Worm (Caenorhabditis elegans) whole organism, young adult: ENCODE measurements around the gene F13C5.5.

Experiments used
- B0035.1 ChIP-seq: sonication (generic microtip); optimal IDR thresholded peaks from 2 replicates; lab custom pipeline; 2016; ENCODE audit warnings: missing genetic modification characterization, mild to moderate bottlenecking, missing compliant biosample characterization, missing genotype, missing genetic modification reagents
- F10E7.11 ChIP-seq: sonication (generic microtip); optimal IDR thresholded peaks from 2 replicates; lab custom pipeline; 2017; ENCODE audit warnings: mild to moderate bottlenecking, missing genetic modification characterization, moderate library complexity, missing compliant biosample characterization
- F57A8.1 ChIP-seq: fragments of 200-800 bp; sonication (Bioruptor generic); optimal IDR thresholded peaks from 2 replicates; lab custom pipeline; 2018; ENCODE audit warnings: mild to moderate bottlenecking, missing genetic modification characterization, moderate library complexity, missing compliant biosample characterization
- K11D2.4 ChIP-seq: fragments of 200-800 bp; sonication (Bioruptor generic); IDR thresholded peaks from 2 replicates; pipeline ENCODE4 v1.3.6; 2022; ENCODE audit warnings: missing genetic modification reagents, missing genetic modification characterization, missing compliant biosample characterization
- K12H6.12 ChIP-seq: fragments of 200-800 bp; sonication (Bioruptor generic); optimal IDR thresholded peaks from 2 replicates; lab custom pipeline; 2018; ENCODE audit warnings: mild to moderate bottlenecking, missing genetic modification characterization, missing compliant biosample characterization
- T07F8.4 ChIP-seq: sonication (generic microtip); optimal IDR thresholded peaks from 2 replicates; lab custom pipeline; 2016; ENCODE audit warnings: mild to moderate bottlenecking, missing genetic modification characterization, moderate library complexity, missing compliant biosample characterization
- T26A5.8 ChIP-seq: sonication (generic microtip); optimal IDR thresholded peaks from 2 replicates; lab custom pipeline; 2016; ENCODE audit warnings: missing genetic modification characterization, missing compliant biosample characterization
- Y67H2A.10 ChIP-seq: fragments of 200-800 bp; sonication (Bioruptor generic); conservative IDR thresholded peaks from 2 replicates; pipeline ENCODE4 v1.3.6; 2022; ENCODE audit warnings: missing genetic modification reagents, missing genetic modification characterization, missing compliant biosample characterization
- ama-1 ChIP-seq, 3 experiments: fragments of 150-350 bp in 1 of 3; sonication (generic microtip) in 2 of 3; optimal IDR thresholded peaks; 2 replicates each; lab custom pipeline; 2014 to 2018; ENCODE audit warnings: missing biosample characterization in 2 of 3, missing genetic modification characterization in 2 of 3, missing genetic modification reagents in 2 of 3
- aptf-3 ChIP-seq: fragments of 200-800 bp; sonication (Bioruptor generic); IDR thresholded peaks from 2 replicates; pipeline ENCODE4 v1.3.6; 2022; ENCODE audit warnings: missing genetic modification characterization, missing compliant biosample characterization
- atf-7 ChIP-seq: sonication (generic microtip); optimal IDR thresholded peaks from 2 replicates; lab custom pipeline; 2017; ENCODE audit warnings: mild to moderate bottlenecking, missing genetic modification characterization, missing compliant biosample characterization
- athp-1 ChIP-seq: sonication (generic microtip); optimal IDR thresholded peaks from 2 replicates; lab custom pipeline; 2017; ENCODE audit warnings: mild to moderate bottlenecking, missing genetic modification characterization, missing compliant biosample characterization
- attf-3 ChIP-seq: fragments of 200-800 bp; sonication (Bioruptor generic); conservative IDR thresholded peaks from 2 replicates; pipeline ENCODE4 v1.3.6; 2022; ENCODE audit warnings: missing genetic modification reagents, missing genetic modification characterization, missing compliant biosample characterization
- attf-5 ChIP-seq: fragments of 200-800 bp; sonication (Bioruptor generic); optimal IDR thresholded peaks from 2 replicates; lab custom pipeline; 2018; ENCODE audit warnings: mild to moderate bottlenecking, missing genetic modification characterization, missing compliant biosample characterization
- bed-1 ChIP-seq: fragments of 200-800 bp; sonication (Bioruptor generic); IDR thresholded peaks from 2 replicates; pipeline ENCODE4 v1.3.6; 2022; ENCODE audit warnings: missing genetic modification reagents, missing genetic modification characterization, missing compliant biosample characterization
- ceh-27 ChIP-seq: fragments of 200-800 bp; sonication (Bioruptor generic); optimal IDR thresholded peaks from 2 replicates; lab custom pipeline; 2018; ENCODE audit warnings: mild to moderate bottlenecking, missing genetic modification characterization, moderate library complexity, missing compliant biosample characterization
- dpff-1 ChIP-seq: sonication (generic microtip); optimal IDR thresholded peaks from 2 replicates; lab custom pipeline; 2017; ENCODE audit warnings: mild to moderate bottlenecking, missing genetic modification characterization, missing compliant biosample characterization
- efl-1 ChIP-seq: fragments of 150-350 bp; optimal IDR thresholded peaks from 2 replicates; lab custom pipeline; 2014; ENCODE audit warnings: missing biosample characterization, missing genetic modification reagents, missing genetic modification characterization
- egrh-3 ChIP-seq: fragments of 200-800 bp; sonication (Bioruptor generic); IDR thresholded peaks from 2 replicates; pipeline ENCODE4 v1.3.6; 2022; ENCODE audit warnings: missing genetic modification reagents, missing genetic modification characterization, missing compliant biosample characterization
- gei-17 ChIP-seq: fragments of 200-800 bp; sonication (Bioruptor generic); optimal IDR thresholded peaks from 2 replicates; lab custom pipeline; 2018; ENCODE audit warnings: mild to moderate bottlenecking, missing genetic modification characterization, missing compliant biosample characterization
- hmg-1.2 ChIP-seq: fragments of 200-800 bp; sonication (Bioruptor generic); IDR thresholded peaks from 2 replicates; pipeline ENCODE4 v1.3.6; 2022; ENCODE audit warnings: missing genetic modification reagents, missing genetic modification characterization, missing compliant biosample characterization
- hsf-1 ChIP-seq: fragments of 200-800 bp; sonication (Bioruptor generic); IDR thresholded peaks from 2 replicates; pipeline ENCODE4 v1.3.6; 2022; ENCODE audit warnings: missing genetic modification reagents, missing genetic modification characterization, missing compliant biosample characterization
- lag-1 ChIP-seq: fragments of 200-800 bp; sonication (Bioruptor generic); IDR thresholded peaks from 2 replicates; pipeline ENCODE4 v1.3.6; 2022; ENCODE audit warnings: missing genetic modification reagents, missing genetic modification characterization, missing compliant biosample characterization
- let-607 ChIP-seq, 2 experiments: fragments of 200-800 bp in 1 of 2; sonication (Bioruptor generic) in 1 of 2; sonication (generic microtip) in 1 of 2; optimal IDR thresholded peaks; 2 replicates each; lab custom pipeline; 2016 to 2018; ENCODE audit warnings: mild to moderate bottlenecking in 2 of 2, missing compliant biosample characterization in 2 of 2, missing genetic modification characterization in 2 of 2, moderate library complexity in 2 of 2, missing genotype in 1 of 2
- lin-35 ChIP-seq, 3 experiments: fragments of 150-350 bp in 2 of 3; sonication (generic microtip) in 1 of 3; optimal IDR thresholded peaks; 2 replicates each; lab custom pipeline; 2014 to 2018; ENCODE audit warnings: missing biosample characterization in 3 of 3, missing genetic modification characterization in 3 of 3, missing genetic modification reagents in 3 of 3
- lin-40 ChIP-seq: sonication (generic microtip); optimal IDR thresholded peaks from 2 replicates; lab custom pipeline; 2016; ENCODE audit warnings: missing genetic modification characterization, mild to moderate bottlenecking, missing compliant biosample characterization, missing genotype, missing genetic modification reagents
- lsl-1 ChIP-seq: fragments of 200-800 bp; sonication (Bioruptor generic); optimal IDR thresholded peaks from 2 replicates; lab custom pipeline; 2018; ENCODE audit warnings: mild to moderate bottlenecking, missing genetic modification characterization, moderate library complexity, missing compliant biosample characterization
- lsy-27 ChIP-seq: sonication (generic microtip); optimal IDR thresholded peaks from 2 replicates; lab custom pipeline; 2017; ENCODE audit warnings: missing genetic modification characterization, mild to moderate bottlenecking, missing compliant biosample characterization, antibody characterized with exemption, missing genotype, borderline replicate concordance; ENCODE audit not compliant: insufficient read depth
- madf-3 ChIP-seq: fragments of 200-800 bp; sonication (Bioruptor generic); IDR thresholded peaks from 2 replicates; pipeline ENCODE4 v1.3.6; 2022; ENCODE audit warnings: missing genetic modification reagents, missing genetic modification characterization, missing compliant biosample characterization
- madf-8 ChIP-seq: fragments of 200-800 bp; sonication (Bioruptor generic); conservative IDR thresholded peaks from 2 replicates; pipeline ENCODE4 v1.3.6; 2022; ENCODE audit warnings: missing genetic modification reagents, missing genetic modification characterization, missing compliant biosample characterization
- mcd-1 ChIP-seq: fragments of 200-800 bp; sonication (Bioruptor generic); IDR thresholded peaks from 2 replicates; pipeline ENCODE4 v1.3.6; 2022; ENCODE audit warnings: missing genetic modification reagents, missing genetic modification characterization, missing compliant biosample characterization
- mel-28 ChIP-seq: sonication (generic microtip); optimal IDR thresholded peaks from 2 replicates; lab custom pipeline; 2016; ENCODE audit warnings: borderline replicate concordance, mild to moderate bottlenecking, missing genetic modification characterization, missing compliant biosample characterization
- nfyb-1 ChIP-seq: fragments of 200-800 bp; sonication (Bioruptor generic); IDR thresholded peaks from 2 replicates; pipeline ENCODE4 v1.3.6; 2022; ENCODE audit warnings: missing genetic modification reagents, missing genetic modification characterization, missing compliant biosample characterization
- nhr-120 ChIP-seq: fragments of 200-800 bp; sonication (Bioruptor generic); IDR thresholded peaks from 2 replicates; pipeline ENCODE4 v1.3.6; 2022; ENCODE audit warnings: missing genetic modification characterization, missing compliant biosample characterization
- nhr-179 ChIP-seq: sonication (generic microtip); optimal IDR thresholded peaks from 2 replicates; lab custom pipeline; 2016; ENCODE audit warnings: mild to moderate bottlenecking, missing genetic modification characterization, missing compliant biosample characterization
- nhr-80 ChIP-seq: sonication (generic microtip); optimal IDR thresholded peaks from 2 replicates; lab custom pipeline; 2016; ENCODE audit warnings: missing genetic modification characterization, missing compliant biosample characterization
- rpc-1 ChIP-seq, 2 experiments: fragments of 150-350 bp in 1 of 2; sonication (generic microtip) in 1 of 2; optimal IDR thresholded peaks; 2 replicates each; lab custom pipeline; 2014 to 2018; ENCODE audit warnings: missing biosample characterization in 1 of 2, missing genetic modification characterization in 1 of 2, missing genetic modification reagents in 1 of 2, missing genotype in 1 of 2
- snpc-4 ChIP-seq, 5 experiments: fragments of 150-350 bp in 1 of 5; sonication (generic microtip) in 4 of 5; optimal IDR thresholded peaks; 2 replicates each; lab custom pipeline; 2014 to 2018; ENCODE audit warnings: missing genetic modification characterization in 5 of 5, missing biosample characterization in 3 of 5, antibody characterized with exemption in 2 of 5, mild to moderate bottlenecking in 2 of 5, missing compliant biosample characterization in 2 of 5, missing genotype in 2 of 5, moderate library complexity in 2 of 5, missing genetic modification reagents in 1 of 5
- somi-1 ChIP-seq: fragments of 200-800 bp; sonication (Bioruptor generic); optimal IDR thresholded peaks from 2 replicates; lab custom pipeline; 2018; ENCODE audit warnings: mild to moderate bottlenecking, missing genetic modification characterization, missing compliant biosample characterization
- sptf-2 ChIP-seq: fragments of 200-800 bp; sonication (Bioruptor generic); optimal IDR thresholded peaks from 2 replicates; lab custom pipeline; 2018; ENCODE audit warnings: mild to moderate bottlenecking, missing genetic modification characterization, missing compliant biosample characterization
- tbp1 ChIP-seq: fragments of 200-800 bp; sonication (Bioruptor generic); optimal IDR thresholded peaks from 2 replicates; lab custom pipeline; 2018; ENCODE audit warnings: mild to moderate bottlenecking, missing genetic modification characterization, missing compliant biosample characterization
- tbx-9 ChIP-seq: sonication (generic microtip); optimal IDR thresholded peaks from 2 replicates; lab custom pipeline; 2016; ENCODE audit warnings: borderline replicate concordance, missing genetic modification characterization, inconsistent platforms, missing compliant biosample characterization
- tlf-1 ChIP-seq: fragments of 200-800 bp; sonication (Bioruptor generic); optimal IDR thresholded peaks from 2 replicates; lab custom pipeline; 2018; ENCODE audit warnings: mild to moderate bottlenecking, missing genetic modification characterization, missing compliant biosample characterization
- unc-62 ChIP-seq: fragments of 150-350 bp; optimal IDR thresholded peaks from 2 replicates; lab custom pipeline; 2014; ENCODE audit warnings: missing biosample characterization, missing genetic modification reagents, missing genetic modification characterization

F13C5.5 gene

ce11 chrX:593245-593733, 15.0 kb downstream of the F13C5.5 start (continued):
- peak; percentile 85 for TF ChIP-seq lin-40 (tag; lab: Kevin White, UChicago)
- TF ChIP-seq egrh-3 (GFP tag; lab: Robert Waterston, UW): peak; percentile 76
- no peak for TF ChIP-seq madf-3 (GFP tag; lab: Robert Waterston, UW)
- TF ChIP-seq gei-17: peak; percentile 37
- TF ChIP-seq madf-8 (GFP tag; lab: Robert Waterston, UW): no peak
- TF ChIP-seq somi-1 (GFP tag; lab: Kevin White, UChicago): peak; percentile 71
- TF ChIP-seq let-607 (tag; optimal IDR thresholded peaks at IDR 0.05; lab: Kevin White, UChicago): peak in 1 of 2 experiments; percentile 59
- no peak for TF ChIP-seq T07F8.4 (tag; lab: Kevin White, UChicago)
- no peak for TF ChIP-seq bed-1 (GFP tag; lab: Robert Waterston, UW)
- no peak for TF ChIP-seq lsl-1 (GFP tag; lab: Kevin White, UChicago)
- TF ChIP-seq rpc-1 (optimal IDR thresholded peaks at IDR 0.05; lab: Kevin White, UChicago): no peak
- TF ChIP-seq rpc-1 (tag; optimal IDR thresholded peaks at IDR 0.05; lab: Kevin White, UChicago): no peak
- TF ChIP-seq lin-35 (GFP tag; optimal IDR thresholded peaks at IDR 0.05; lab: Kevin White, UChicago): peak in 1 of 3 experiments; percentile 60
- peak; percentile 42; the same call in 1 of the 2 replicates for TF ChIP-seq attf-3
- TF ChIP-seq lag-1 (GFP tag; lab: Robert Waterston, UW): no peak
- TF ChIP-seq F10E7.11 (tag; lab: Kevin White, UChicago): peak; percentile 12
- no peak for TF ChIP-seq ama-1 (optimal IDR thresholded peaks at IDR 0.05; lab: Kevin White, UChicago)
- peak in 1 of 2 experiments; percentile 37 for TF ChIP-seq ama-1 (GFP tag; optimal IDR thresholded peaks at IDR 0.05; lab: Kevin White, UChicago)
- TF ChIP-seq snpc-4 (GFP tag; optimal IDR thresholded peaks at IDR 0.05; lab: Kevin White, UChicago): peak; percentile 10
- TF ChIP-seq snpc-4 (tag; optimal IDR thresholded peaks at IDR 0.05; lab: Kevin White, UChicago): peak in 2 of 4 experiments; percentile 72 to 77
- peak; percentile 13 for TF ChIP-seq tlf-1 (GFP tag; lab: Kevin White, UChicago)
- TF ChIP-seq hmg-1.2 (GFP tag; lab: Robert Waterston, UW): peak; percentile 64
- peak; percentile 59; the same call in 1 of the 2 replicates for TF ChIP-seq nfyb-1 (GFP tag; lab: Robert Waterston, UW)
- peak; percentile 70; the same call in 1 of the 2 replicates for TF ChIP-seq K11D2.4 (GFP tag; lab: Robert Waterston, UW)
- peak; percentile 81 for TF ChIP-seq attf-5
- no peak for TF ChIP-seq F57A8.1 (GFP tag; lab: Kevin White, UChicago)
- peak; percentile 21 for TF ChIP-seq B0035.1 (tag; lab: Kevin White, UChicago)
- TF ChIP-seq ceh-27: peak; percentile 70
- TF ChIP-seq nhr-80 (tag; lab: Kevin White, UChicago): peak; percentile 97
- peak; percentile 90 for TF ChIP-seq K12H6.12 (tag; lab: Kevin White, UChicago)
- no peak for TF ChIP-seq efl-1

- TF ChIP-seq K11D2.4 (GFP tag; lab: Robert Waterston, UW): no peak
- TF ChIP-seq B0035.1 (tag; lab: Kevin White, UChicago): no peak
- TF ChIP-seq hsf-1 (GFP tag; lab: Robert Waterston, UW): no peak
Measured at ce11 chrX:591056-591455, 17.2 kb downstream of the F13C5.5 start.

- TF ChIP-seq nhr-120 (GFP tag; lab: Robert Waterston, UW): no peak
- TF ChIP-seq unc-62 (GFP tag; lab: Kevin White, UChicago): no peak
- no peak for TF ChIP-seq athp-1 (tag; lab: Kevin White, UChicago)
- TF ChIP-seq T26A5.8 (tag; lab: Kevin White, UChicago): no peak
- TF ChIP-seq atf-7: no peak
- no peak for TF ChIP-seq tbx-9 (tag; lab: Kevin White, UChicago)
- TF ChIP-seq tbp1 (GFP tag; lab: Kevin White, UChicago): no peak
- TF ChIP-seq aptf-3 (GFP tag; lab: Robert Waterston, UW): no peak
- TF ChIP-seq mcd-1 (GFP tag; lab: Robert Waterston, UW): no peak
- TF ChIP-seq lsy-27: no peak
- TF ChIP-seq lin-40 (tag; lab: Kevin White, UChicago): no peak
- no peak for TF ChIP-seq sptf-2 (GFP tag; lab: Kevin White, UChicago)
- no peak for TF ChIP-seq dpff-1
- TF ChIP-seq ama-1 (optimal IDR thresholded peaks at IDR 0.05; lab: Kevin White, UChicago): no peak
- TF ChIP-seq ama-1 (GFP tag; optimal IDR thresholded peaks at IDR 0.05; lab: Kevin White, UChicago): no peak
- TF ChIP-seq nhr-179 (tag; lab: Kevin White, UChicago): no peak
- no peak for TF ChIP-seq mel-28 (tag; lab: Kevin White, UChicago)
- no peak for TF ChIP-seq Y67H2A.10 (GFP tag; lab: Robert Waterston, UW)
Measured at ce11 chrX:587798-588197, 20.5 kb downstream of the F13C5.5 start, which contains the start of gene mrp-1. TSS of gene mrp-1 (minus strand) at chrX:587898.
